Worm (Caenorhabditis elegans): ENCODE data around the gene Y54F10AL.1.

Gene Y54F10AL.1

DNA sequence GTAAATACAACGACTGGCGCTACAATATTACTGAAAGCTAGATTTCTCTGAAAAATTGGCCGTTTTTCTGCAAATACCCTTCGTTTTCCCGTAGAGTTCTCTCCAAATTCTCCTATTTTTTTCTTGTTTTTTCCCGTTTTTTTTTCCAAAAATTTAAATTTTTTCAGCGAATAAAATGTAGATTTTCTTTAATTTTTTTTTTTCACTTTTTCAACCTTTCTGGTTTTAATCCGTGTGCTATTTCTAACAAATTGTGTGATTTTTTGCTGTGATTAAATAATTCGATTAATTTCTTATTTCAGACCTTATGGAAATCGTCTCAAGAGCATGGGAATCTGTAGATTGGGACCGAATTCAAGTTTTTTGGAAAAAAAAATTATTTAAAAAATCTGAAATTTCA lies 42.8 kb downstream of the Y54F10AL.1 start, which contains the start of gene cone-1:
cone-1 (plus strand) TSS at position 301 of the 400 bp plus-strand sequence.
- TF ChIP-seq elt-4 (tag; optimal IDR thresholded peaks at IDR 0.05) (no peak), madf-2 (tag; optimal IDR thresholded peaks at IDR 0.05) (no peak), hlh-13 (GFP tag; optimal IDR thresholded peaks at IDR 0.05) (no peak), gmeb-2 (tag; optimal IDR thresholded peaks at IDR 0.05) (no peak), odd-2 (tag; optimal IDR thresholded peaks at IDR 0.05) (no peak)

DNA sequence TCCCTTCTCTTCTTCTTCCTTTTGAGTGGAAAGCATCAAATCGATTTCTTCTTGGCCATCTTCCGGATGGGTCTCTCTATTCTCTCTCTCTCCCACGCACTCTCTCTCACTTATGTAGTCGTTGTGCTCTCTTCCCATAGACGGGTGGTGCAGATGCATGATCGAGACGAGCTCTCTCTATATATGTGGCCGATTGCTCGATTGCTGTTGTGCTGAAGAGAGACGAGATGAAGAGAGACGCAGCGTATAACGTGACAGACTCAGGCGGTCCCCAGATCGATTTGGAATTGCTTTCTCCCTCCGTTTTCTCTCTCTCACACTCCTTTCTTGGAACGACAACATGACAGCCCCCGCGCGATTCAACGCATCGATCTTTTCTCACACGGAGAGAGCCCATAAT lies 45.2 kb downstream of the Y54F10AL.1 start:
- TF ChIP-seq elt-2 (tag; optimal IDR thresholded peaks at IDR 0.05) (no peak), rnt-1 (tag; optimal IDR thresholded peaks at IDR 0.05) (no peak), pqm-1 (tag; optimal IDR thresholded peaks at IDR 0.05) (no peak), K09A11.1 (tag; optimal IDR thresholded peaks at IDR 0.05; ENCODE audit: insufficient read depth) (no peak), hlh-30 (tag; optimal IDR thresholded peaks at IDR 0.05; ENCODE audit: insufficient read depth) (peak; percentile 89), syd-9 (tag; optimal IDR thresholded peaks at IDR 0.05) (peak; percentile 48), tbx-2 (tag; optimal IDR thresholded peaks at IDR 0.05) (peak; percentile 56), ceh-18 (tag; optimal IDR thresholded peaks at IDR 0.05) (peak; percentile 35), eyg-1 (tag; optimal IDR thresholded peaks at IDR 0.05) (no peak), ceh-19 (GFP tag; optimal IDR thresholded peaks at IDR 0.05) (peak; percentile 38), sdc-2 (tag; optimal IDR thresholded peaks at IDR 0.05) (peak; percentile 6), unc-3 (GFP tag; conservative IDR thresholded peaks at IDR 0.05) (no peak), unc-3 (tag; optimal IDR thresholded peaks at IDR 0.05) (no peak), ref-2 (tag; optimal IDR thresholded peaks at IDR 0.05) (peak; percentile 58), ceh-34 (tag; optimal IDR thresholded peaks at IDR 0.05) (peak; percentile 28), ceh-14 (tag; optimal IDR thresholded peaks at IDR 0.05) (peak; percentile 25), pat-9 (tag; optimal IDR thresholded peaks at IDR 0.05) (no peak), ceh-31 (tag; optimal IDR thresholded peaks at IDR 0.05) (peak; percentile 79), unc-86 (tag; optimal IDR thresholded peaks at IDR 0.05) (no peak), npax-4 (tag; optimal IDR thresholded peaks at IDR 0.05) (no peak), unc-55 (GFP tag; optimal IDR thresholded peaks at IDR 0.05) (peak; percentile 7), hlh-15 (tag; optimal IDR thresholded peaks at IDR 0.05) (no peak), sox-4 (tag; optimal IDR thresholded peaks at IDR 0.05) (no peak), ceh-6 (GFP tag; optimal IDR thresholded peaks at IDR 0.05) (no peak), C08G9.2 (tag; optimal IDR thresholded peaks at IDR 0.05) (peak; percentile 30), pha-4 (tag; optimal IDR thresholded peaks at IDR 0.05) (no peak), dmd-4 (tag; optimal IDR thresholded peaks at IDR 0.05; ENCODE audit: borderline replicate concordance) (no peak), F13H6.1 (tag; optimal IDR thresholded peaks at IDR 0.05) (no peak), unc-42 (tag; optimal IDR thresholded peaks at IDR 0.05) (peak; percentile 69), zip-5 (tag; optimal IDR thresholded peaks at IDR 0.05) (no peak), ceh-48 (tag; optimal IDR thresholded peaks at IDR 0.05) (peak; percentile 92), nhr-11 (tag; optimal IDR thresholded peaks at IDR 0.05) (no peak), nfya-1 (tag; optimal IDR thresholded peaks at IDR 0.05) (peak; percentile 70)

DNA sequence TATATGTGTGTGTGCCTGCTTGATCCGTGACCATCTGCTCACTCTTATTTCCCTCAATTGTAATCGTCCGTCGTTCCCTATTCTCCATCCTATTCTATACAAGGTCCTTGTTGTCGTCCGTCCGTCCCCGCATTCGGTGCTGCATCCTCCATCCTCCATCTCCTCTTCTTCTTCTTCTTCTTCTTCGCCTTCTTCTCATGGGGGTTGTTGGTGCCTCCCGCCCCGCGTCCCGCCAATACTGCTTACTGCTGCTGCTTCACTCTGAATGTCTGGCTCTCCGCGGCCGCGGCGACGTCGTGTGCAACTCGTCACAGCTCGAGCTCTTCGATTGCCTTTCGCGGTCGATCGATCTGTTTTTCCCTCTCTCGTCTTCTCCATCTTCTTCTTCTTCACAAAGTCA lies 47.6 kb downstream of the Y54F10AL.1 start:
- TF ChIP-seq ets-4 (tag; optimal IDR thresholded peaks at IDR 0.05) (no peak), C38D4.7 (GFP tag; optimal IDR thresholded peaks at IDR 0.05) (no peak), nhr-232 (tag; optimal IDR thresholded peaks at IDR 0.05) (no peak), pax-1 (tag; optimal IDR thresholded peaks at IDR 0.05) (no peak), ceh-34 (tag; optimal IDR thresholded peaks at IDR 0.05) (peak; percentile 52), ref-2 (tag; optimal IDR thresholded peaks at IDR 0.05) (peak; percentile 58), syd-9 (tag; optimal IDR thresholded peaks at IDR 0.05) (peak; percentile 49), ahr-1 (tag; optimal IDR thresholded peaks at IDR 0.05) (no peak), che-1 (tag; optimal IDR thresholded peaks at IDR 0.05) (no peak), ama-1 (optimal IDR thresholded peaks at IDR 0.05) (no peak), C08G9.2 (tag; optimal IDR thresholded peaks at IDR 0.05) (peak; percentile 23), ceh-48 (tag; optimal IDR thresholded peaks at IDR 0.05) (peak; percentile 86), gmeb-2 (tag; optimal IDR thresholded peaks at IDR 0.05) (no peak), elt-4 (tag; optimal IDR thresholded peaks at IDR 0.05) (no peak), tbx-7 (tag; optimal IDR thresholded peaks at IDR 0.05) (peak; percentile 3), sox-4 (tag; optimal IDR thresholded peaks at IDR 0.05) (no peak), hlh-6 (tag; optimal IDR thresholded peaks at IDR 0.05) (no peak), pqm-1 (tag; optimal IDR thresholded peaks at IDR 0.05) (no peak), lin-11 (tag; optimal IDR thresholded peaks at IDR 0.05) (no peak), nhr-11 (tag; optimal IDR thresholded peaks at IDR 0.05) (no peak), ceh-2 (tag; optimal IDR thresholded peaks at IDR 0.05) (peak; percentile 7), ceh-6 (GFP tag; optimal IDR thresholded peaks at IDR 0.05) (no peak), T23F11.4 (GFP tag; optimal IDR thresholded peaks at IDR 0.05) (no peak), unc-55 (GFP tag; optimal IDR thresholded peaks at IDR 0.05) (no peak), ceh-19 (GFP tag; optimal IDR thresholded peaks at IDR 0.05) (peak; percentile 19), pat-9 (tag; optimal IDR thresholded peaks at IDR 0.05) (no peak)

Data from whole organism, late embryonic.